Fruit fly (Drosophila melanogaster) S2 (cell line): ENCODE data around the gene a10.

Experiments
- CG8478 ChIP-seq: fragments of >200 bp; optimal IDR thresholded peaks from 2 replicates; lab custom pipeline; 2018
- CTCF ChIP-seq, 2 experiments: fragments of >200 bp; optimal IDR thresholded peaks; 2 replicates each; lab custom pipeline; 2018

DNA sequence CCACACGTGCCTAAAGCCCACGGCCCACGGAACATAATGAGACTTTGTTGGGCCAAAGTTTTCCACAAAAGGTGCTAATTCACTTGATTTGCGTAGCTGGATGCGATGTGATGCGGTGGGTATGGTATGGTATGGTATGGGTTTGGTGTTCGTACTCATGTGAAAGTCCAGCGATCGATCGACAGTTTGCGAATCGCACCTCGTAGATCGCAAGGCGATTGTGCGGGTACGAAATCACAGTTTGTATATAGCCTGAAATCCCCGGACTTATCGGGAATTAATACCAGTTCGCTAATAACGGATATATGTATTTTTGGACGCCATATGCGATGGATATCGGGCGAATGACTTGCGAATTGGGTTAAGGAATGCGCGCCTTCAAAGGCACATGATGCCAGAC is 15.6 kb downstream of the a10 start:
- TF ChIP-seq CTCF (optimal IDR thresholded peaks at IDR 0.05; lab: Kevin White, UChicago) (no peak), CG8478 (lab: Kevin White, UChicago) (no peak)
